Worm (Caenorhabditis elegans): ENCODE data around the gene T21C9.6.

T21C9.6 gene

DNA sequence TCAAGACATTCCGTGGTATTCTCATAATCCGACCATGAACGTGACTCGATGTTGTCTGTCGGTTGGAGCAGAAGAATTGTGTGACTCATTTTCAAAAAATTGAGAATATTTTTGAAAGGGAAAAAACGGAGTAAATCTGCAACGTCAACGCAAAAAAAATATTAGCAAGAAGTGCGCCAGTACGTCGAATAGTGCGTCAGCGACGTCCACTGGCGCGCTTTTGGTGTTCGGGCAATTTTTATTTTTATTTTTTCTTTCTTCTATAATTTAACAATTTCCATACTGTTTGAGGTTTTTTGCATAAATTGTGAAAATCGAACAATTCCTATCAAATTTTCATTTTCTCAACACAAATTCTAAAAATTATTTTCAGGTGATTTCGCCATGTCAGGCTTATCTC is 2.7 kb upstream of the T21C9.6 start, which contains the start of the genes erh-1 and lpd-9:
Gene erh-1 (minus strand): TSS at position 204 of the 400 bp plus-strand sequence.
Gene lpd-9 (plus strand): TSS at position 368 of the 400 bp plus-strand sequence.
- TF ChIP-seq F16B12.6 (tag; optimal IDR thresholded peaks at IDR 0.05) (peak; percentile 49), nhr-19 (GFP tag; conservative IDR thresholded peaks at IDR 0.05) (peak; percentile 85), pax-3 (tag; optimal IDR thresholded peaks at IDR 0.05) (peak; percentile 19), isw-1 (GFP tag; IDR thresholded peaks at IDR 0.05) (peak; percentile 72), aly-2 (tag; optimal IDR thresholded peaks at IDR 0.05) (peak; percentile 29), egl-27 (tag; optimal IDR thresholded peaks at IDR 0.05) (no peak), dsc-1 (tag; optimal IDR thresholded peaks at IDR 0.05) (peak; percentile 88), lin-15B (tag; optimal IDR thresholded peaks at IDR 0.05) (peak; percentile 52), nhr-20 (tag; optimal IDR thresholded peaks at IDR 0.05) (peak; percentile 82), tlp-1 (tag; optimal IDR thresholded peaks at IDR 0.05) (no peak), efl-1 (optimal IDR thresholded peaks at IDR 0.05) (peak; percentile 76 to 83), efl-1 (GFP tag; optimal IDR thresholded peaks at IDR 0.05 in 1 of 2) (peak; percentile 77 to 98), unc-86 (tag; optimal IDR thresholded peaks at IDR 0.05) (peak; percentile 80), fkh-10 (GFP tag; optimal IDR thresholded peaks at IDR 0.05) (peak; percentile 17), blmp-1 (tag; optimal IDR thresholded peaks at IDR 0.05) (peak; percentile 67), mab-9 (GFP tag; IDR thresholded peaks at IDR 0.05) (peak; percentile 76), lir-3 (tag; optimal IDR thresholded peaks at IDR 0.05; ENCODE audit: poor library complexity) (peak; percentile 6), mdl-1 (tag; optimal IDR thresholded peaks at IDR 0.05) (peak in 1 of 2 experiments; percentile 25), zip-4 (GFP tag; optimal IDR thresholded peaks at IDR 0.05) (peak; percentile 59), nhr-237 (tag; optimal IDR thresholded peaks at IDR 0.05) (no peak), skn-1 (tag; optimal IDR thresholded peaks at IDR 0.05) (peak; percentile 74), ceh-82 (tag; optimal IDR thresholded peaks at IDR 0.05) (peak; percentile 77 to 84 (median 79)), elt-3 (tag; optimal IDR thresholded peaks at IDR 0.05) (peak in 1 of 6 experiments; percentile 34), lsy-2 (tag; optimal IDR thresholded peaks at IDR 0.05) (peak; percentile 78 to 86), unc-98 (GFP tag; IDR thresholded peaks at IDR 0.05) (no peak), C04F5.9 (tag; optimal IDR thresholded peaks at IDR 0.05) (peak; percentile 53), nhr-77 (tag; optimal IDR thresholded peaks at IDR 0.05) (peak; percentile 67), fkh-8 (tag; optimal IDR thresholded peaks at IDR 0.05) (peak; percentile 55), ama-1 (optimal IDR thresholded peaks at IDR 0.05) (no peak), nhr-90 (tag; optimal IDR thresholded peaks at IDR 0.05; ENCODE audit: poor library complexity) (peak; percentile 85), egl-13 (tag; optimal IDR thresholded peaks at IDR 0.05) (peak; percentile 75), fkh-4 (tag; optimal IDR thresholded peaks at IDR 0.05; ENCODE audit: borderline replicate concordance) (no peak), hlh-17 (GFP tag; optimal IDR thresholded peaks at IDR 0.05; ENCODE audit: borderline replicate concordance) (no peak), alr-1 (tag; optimal IDR thresholded peaks at IDR 0.05; ENCODE audit: borderline replicate concordance) (no peak), unc-62 (GFP tag; optimal IDR thresholded peaks at IDR 0.05) (no peak), ceh-90 (tag; optimal IDR thresholded peaks at IDR 0.05) (no peak), ztf-4 (tag; optimal IDR thresholded peaks at IDR 0.05) (no peak), unc-30 (tag; optimal IDR thresholded peaks at IDR 0.05) (no peak), rnt-1 (tag; optimal IDR thresholded peaks at IDR 0.05) (peak; percentile 89), mep-1 (tag; optimal IDR thresholded peaks at IDR 0.05) (peak; percentile 90), nhr-84 (tag; optimal IDR thresholded peaks at IDR 0.05) (no peak), tbx-2 (tag; optimal IDR thresholded peaks at IDR 0.05) (peak; percentile 87), lin-39 (tag; optimal IDR thresholded peaks at IDR 0.05) (peak; percentile 70), nhr-71 (tag; optimal IDR thresholded peaks at IDR 0.05) (peak; percentile 87), nhr-76 (tag; optimal IDR thresholded peaks at IDR 0.05) (no peak), nhr-47 (tag; optimal IDR thresholded peaks at IDR 0.05) (peak; percentile 90), irx-1 (tag; optimal IDR thresholded peaks at IDR 0.05) (peak; percentile 70), lin-35 (GFP tag; optimal IDR thresholded peaks at IDR 0.05) (peak; percentile 73 to 87), grh-1 (GFP tag; IDR thresholded peaks at IDR 0.05) (peak; percentile 81), ztf-11 (tag; optimal IDR thresholded peaks at IDR 0.05) (peak in 1 of 2 experiments; percentile 74), elt-2 (tag; optimal IDR thresholded peaks at IDR 0.05) (peak; percentile 73), sup-37 (GFP tag; optimal IDR thresholded peaks at IDR 0.05) (peak; percentile 39), snu-23 (GFP tag; optimal IDR thresholded peaks at IDR 0.05) (peak; percentile 80)
